Worm (Caenorhabditis elegans): ENCODE data around the gene flp-8.

DNA sequence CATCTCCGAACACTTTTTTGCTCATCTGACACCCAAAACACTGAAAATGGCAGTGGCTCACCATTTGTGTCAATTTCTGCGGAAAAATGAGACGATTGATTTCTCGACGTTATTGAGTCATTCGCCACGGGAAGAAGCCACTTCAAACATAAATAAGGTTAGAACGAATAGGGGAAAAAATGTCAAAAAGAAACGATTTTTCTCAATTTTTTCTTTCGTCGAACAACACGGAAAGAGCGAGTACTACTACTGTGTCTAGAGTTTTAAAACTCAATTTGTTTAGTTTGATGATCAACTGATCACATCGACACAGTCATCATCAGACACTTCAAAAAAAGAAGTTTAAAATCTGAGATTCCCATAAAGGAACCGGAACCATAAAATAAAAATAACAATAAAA, 39.7 kb downstream of the flp-8 start:
- no peak for TF ChIP-seq ama-1 (optimal IDR thresholded peaks at IDR 0.05)
- no peak for TF ChIP-seq lin-39 (tag; optimal IDR thresholded peaks at IDR 0.05)
- no peak for TF ChIP-seq unc-62 (GFP tag; optimal IDR thresholded peaks at IDR 0.05)
- no peak for TF ChIP-seq fos-1 (tag; optimal IDR thresholded peaks at IDR 0.05)
- TF ChIP-seq Y55F3AM.14 (GFP tag; optimal IDR thresholded peaks at IDR 0.05): no peak
- no peak for TF ChIP-seq blmp-1 (tag; optimal IDR thresholded peaks at IDR 0.05; ENCODE audit: insufficient read depth)
- TF ChIP-seq zag-1 (tag; optimal IDR thresholded peaks at IDR 0.05): no peak
- TF ChIP-seq elt-1 (tag; optimal IDR thresholded peaks at IDR 0.05): no peak

Measured in whole organism, L2 larva.